Fruit fly (Drosophila melanogaster): ENCODE results near the gene RpS9.

DNA sequence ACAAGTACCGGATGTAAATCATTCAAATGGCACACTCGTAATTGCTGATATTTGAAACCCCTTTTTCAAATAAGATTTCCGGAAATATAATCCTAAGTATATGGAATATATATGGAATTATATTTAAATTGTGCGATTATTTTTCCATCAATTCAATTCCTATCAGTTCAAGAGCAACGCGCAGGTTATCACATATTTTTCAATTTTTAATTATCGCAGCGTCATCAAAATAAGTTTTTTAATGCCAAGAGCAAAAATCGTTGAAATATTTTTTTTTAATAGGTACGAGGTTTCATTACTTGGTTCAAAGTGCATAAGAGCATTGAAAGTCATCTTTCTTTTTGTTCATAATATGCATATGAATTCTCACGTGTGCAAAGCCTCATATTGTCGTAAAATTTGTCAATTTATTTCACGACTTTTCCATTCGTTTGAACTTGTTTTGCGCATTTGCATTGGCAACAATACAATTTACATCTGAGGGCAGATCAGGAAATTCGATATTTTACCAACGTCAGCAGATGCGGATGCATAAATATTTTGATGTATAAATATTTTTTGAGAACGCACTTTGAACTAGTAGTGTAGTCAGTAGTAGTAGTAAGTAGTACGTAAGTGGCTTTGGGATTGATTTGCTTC is 13.2 kb downstream of the RpS9 start:
- TF ChIP-seq Sin3A (optimal IDR thresholded peaks at IDR 0.05) (no peak), insv (optimal IDR thresholded peaks at IDR 0.05) (no peak), psq (optimal IDR thresholded peaks at IDR 0.05) (no peak)

Data from Kc167 (cell line).